Fruit fly (Drosophila melanogaster): ENCODE data around the gene Gr28b.

Gene Gr28b

DNA sequence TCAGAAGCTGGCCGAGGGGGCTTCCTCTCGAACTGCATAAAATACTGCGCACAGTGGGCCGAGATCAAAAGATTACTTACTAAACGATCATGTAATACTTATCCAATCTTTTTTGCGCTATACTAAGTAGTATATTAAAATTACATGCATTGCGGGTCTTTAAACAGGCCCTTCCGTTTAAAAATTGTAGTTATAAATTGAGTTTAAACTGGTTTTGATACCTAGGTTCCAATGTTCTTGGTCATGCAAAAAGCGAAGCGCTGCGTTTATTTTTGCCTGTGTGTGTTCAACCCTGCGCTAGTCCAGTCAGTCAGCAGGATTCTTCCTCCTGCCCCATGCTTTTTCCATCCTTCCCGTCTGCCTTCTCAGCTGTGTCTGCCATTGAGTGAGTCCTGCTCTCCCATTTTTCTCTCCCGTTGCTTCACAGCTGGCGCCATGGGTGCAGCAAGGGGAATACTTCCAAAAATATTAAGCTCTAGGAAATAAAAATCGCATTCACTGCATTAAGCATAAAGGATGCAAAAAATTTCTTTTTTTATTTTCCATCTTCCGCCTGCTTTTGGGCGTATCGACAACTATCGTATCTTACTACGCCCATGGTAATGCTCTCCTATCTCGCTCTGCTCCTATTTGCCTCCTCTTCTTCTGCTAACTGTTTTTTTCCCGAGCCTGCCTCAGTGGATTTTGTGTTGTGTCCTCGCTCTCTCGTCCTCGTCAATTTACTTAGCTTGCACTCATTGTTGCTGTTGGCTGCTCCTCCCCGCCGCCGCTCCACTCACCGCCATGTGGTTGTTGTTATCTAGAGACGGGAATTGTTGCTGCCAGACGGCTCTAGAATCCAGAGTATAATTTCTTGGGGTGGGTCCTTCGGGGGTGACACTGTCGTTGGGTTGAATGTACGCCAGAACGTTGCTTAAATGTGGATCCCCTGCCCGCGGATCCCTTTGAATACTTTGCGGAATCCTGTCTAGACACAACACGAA, 41.5 kb downstream of the Gr28b start (continued):
- TF ChIP-seq eve (GFP tag; optimal IDR thresholded peaks at IDR 0.05) (peak in 1 of 2 experiments; percentile 7), CG4707 (GFP tag; optimal IDR thresholded peaks at IDR 0.05) (no peak), CG13894 (tag; optimal IDR thresholded peaks at IDR 0.05) (peak; percentile 81), toy (GFP tag; IDR thresholded peaks at IDR 0.05) (peak; percentile 24; the same call in 1 of the 2 replicates), CG8281 (tag; optimal IDR thresholded peaks at IDR 0.05) (no peak), yki (optimal IDR thresholded peaks at IDR 0.05) (no peak), bowl (GFP tag; IDR thresholded peaks at IDR 0.05) (no peak), Gug (GFP tag; IDR thresholded peaks at IDR 0.05) (peak; percentile 70), CG14860 (GFP tag; IDR thresholded peaks at IDR 0.05; ENCODE audit: partially characterized antibody) (no peak), Kr (GFP tag; optimal IDR thresholded peaks at IDR 0.05) (no peak), CG30020 (tag; optimal IDR thresholded peaks at IDR 0.05) (no peak), mirr (GFP tag; optimal IDR thresholded peaks at IDR 0.05) (no peak), zfh1 (GFP tag; IDR thresholded peaks at IDR 0.05) (peak; percentile 60; the same call in 2 of the 3 replicates), CG3995 (GFP tag; optimal IDR thresholded peaks at IDR 0.05) (peak; percentile 12), chinmo (GFP tag; IDR thresholded peaks at IDR 0.05; ENCODE audit: partially characterized antibody) (no peak), CG1832 (GFP tag; optimal IDR thresholded peaks at IDR 0.05) (peak; percentile 47), CkIIα-i1 (GFP tag; IDR thresholded peaks at IDR 0.05) (0 out of 2 replicates have a peak, but pooled peaks have one; percentile 4), ro (GFP tag; IDR thresholded peaks at IDR 0.05) (no peak), ERR (GFP tag; optimal IDR thresholded peaks at IDR 0.05) (peak; percentile 69), CG6765 (GFP tag; optimal IDR thresholded peaks at IDR 0.05) (no peak), dmrt11E (tag; optimal IDR thresholded peaks at IDR 0.05) (peak; percentile 22), pho (GFP tag; optimal IDR thresholded peaks at IDR 0.05) (peak; percentile 68), zen (tag; optimal IDR thresholded peaks at IDR 0.05) (no peak), tup (GFP tag; optimal IDR thresholded peaks at IDR 0.05) (peak; percentile 37), sima (GFP tag; optimal IDR thresholded peaks at IDR 0.05) (peak; percentile 26), CG14965 (GFP tag; optimal IDR thresholded peaks at IDR 0.05; ENCODE audit: borderline replicate concordance) (no peak), dpn (GFP tag; optimal IDR thresholded peaks at IDR 0.05) (peak; percentile 30 to 63), CG11560 (tag; IDR thresholded peaks at IDR 0.05) (peak; percentile 43; the same call in 1 of the 3 replicates), CG14710 (tag; optimal IDR thresholded peaks at IDR 0.05) (peak; percentile 8), Hmx (GFP tag; optimal IDR thresholded peaks at IDR 0.05) (no peak), GATAe (GFP tag; conservative IDR thresholded peaks at IDR 0.05) (no peak), rib (GFP tag; IDR thresholded peaks at IDR 0.05) (peak; percentile 79), CG2889 (GFP tag; IDR thresholded peaks at IDR 0.05) (peak; percentile 59; the same call in 1 of the 3 replicates), lola (GFP tag; optimal IDR thresholded peaks at IDR 0.05) (peak in 1 of 3 experiments; percentile 27), aop (GFP tag; IDR thresholded peaks at IDR 0.05) (no peak), CG5245 (GFP tag; optimal IDR thresholded peaks at IDR 0.05) (no peak), gsb-n (tag; optimal IDR thresholded peaks at IDR 0.05) (peak; percentile 11), BtbVII (GFP tag; optimal IDR thresholded peaks at IDR 0.05) (peak; percentile 32), tgo (GFP tag; IDR thresholded peaks at IDR 0.05) (peak; percentile 63), NfI (GFP tag; optimal IDR thresholded peaks at IDR 0.05) (peak; percentile 51), pros (GFP tag; optimal IDR thresholded peaks at IDR 0.05) (no peak), CG4730 (GFP tag; IDR thresholded peaks at IDR 0.05) (no peak; the same call in 1 of the 2 replicates), cad (GFP tag; optimal IDR thresholded peaks at IDR 0.05) (no peak), E2f1 (GFP tag; IDR thresholded peaks at IDR 0.05) (peak; percentile 58), CG18262 (tag; optimal IDR thresholded peaks at IDR 0.05) (peak; percentile 47), CG31224 (GFP tag; IDR thresholded peaks at IDR 0.05) (peak; percentile 65), CG2120 (GFP tag; optimal IDR thresholded peaks at IDR 0.05) (peak; percentile 94), CG8924 (tag; optimal IDR thresholded peaks at IDR 0.05) (peak; percentile 52), pnt (GFP tag; optimal IDR thresholded peaks at IDR 0.05) (peak; percentile 19)
